Fruit fly (Drosophila melanogaster) whole organism, embryonic: Measurements from ENCODE around the gene vkg.

ENCODE experiments used
- CG10274 ChIP-seq: fragments of 200-800 bp; sonication (Bioruptor generic); optimal IDR thresholded peaks from 3 replicates; lab custom pipeline; 2017; ENCODE audit warnings: missing biosample characterization, mild to moderate bottlenecking, missing genetic modification characterization
- CG10959 ChIP-seq: fragments of 200-800 bp; sonication (Bioruptor generic); IDR thresholded peaks from 2 replicates; pipeline ENCODE4 v1.3.6; 2022; ENCODE audit warnings: missing biosample characterization, missing genetic modification characterization
- CG11093 ChIP-seq: fragments of 200-800 bp; sonication (Bioruptor generic); IDR thresholded peaks from 3 replicates; pipeline ENCODE4 v1.3.6; 2022; ENCODE audit warnings: missing biosample characterization, missing genetic modification characterization
- CG11398 ChIP-seq: fragments of 200-800 bp; sonication (Bioruptor generic); optimal IDR thresholded peaks from 2 replicates; lab custom pipeline; 2016; ENCODE audit warnings: missing biosample characterization, missing genetic modification characterization
- CG12236 ChIP-seq: fragments of 200-800 bp; sonication (Bioruptor generic); optimal IDR thresholded peaks from 2 replicates; lab custom pipeline; 2016; ENCODE audit warnings: missing biosample characterization, missing genetic modification characterization
- CG1233 ChIP-seq: fragments of 200-800 bp; sonication (Bioruptor generic); optimal IDR thresholded peaks from 4 replicates; lab custom pipeline; 2018; ENCODE audit warnings: missing biosample characterization, mild to moderate bottlenecking, missing genetic modification characterization
- CG2678 ChIP-seq: fragments of 200-800 bp; sonication (Bioruptor generic); optimal IDR thresholded peaks from 3 replicates; lab custom pipeline; 2019; ENCODE audit warnings: missing biosample characterization, mild to moderate bottlenecking, missing genetic modification characterization, moderate library complexity
- CG30403 ChIP-seq: fragments of 200-800 bp; sonication (Bioruptor generic); optimal IDR thresholded peaks from 3 replicates; lab custom pipeline; 2016; ENCODE audit warnings: missing biosample characterization, missing genetic modification characterization
- CG31224 ChIP-seq: fragments of 200-800 bp; sonication (Bioruptor generic); IDR thresholded peaks from 2 replicates; pipeline ENCODE4 v1.3.6; 2022; ENCODE audit warnings: missing biosample characterization, missing genetic modification characterization
- CG31365 ChIP-seq: fragments of 200-800 bp; sonication (Bioruptor generic); optimal IDR thresholded peaks from 2 replicates; lab custom pipeline; 2018; ENCODE audit warnings: missing biosample characterization, mild to moderate bottlenecking, missing genetic modification characterization
- CG32772 ChIP-seq: fragments of 200-800 bp; sonication (Bioruptor generic); IDR thresholded peaks from 2 replicates; pipeline ENCODE4 v1.3.6; 2022; ENCODE audit warnings: missing biosample characterization, missing genetic modification characterization
- CG3995 ChIP-seq: fragments of 200-800 bp; sonication (Bioruptor generic); optimal IDR thresholded peaks from 3 replicates; lab custom pipeline; 2016; ENCODE audit warnings: missing biosample characterization, missing genetic modification characterization
- CG4328 ChIP-seq: fragments of 200-800 bp; sonication (Bioruptor generic); optimal IDR thresholded peaks from 3 replicates; lab custom pipeline; 2017; ENCODE audit warnings: missing biosample characterization, missing genetic modification reagents, missing genetic modification characterization
- CG4360 ChIP-seq: fragments of 200-800 bp; sonication (Bioruptor generic); IDR thresholded peaks from 2 replicates; pipeline ENCODE4 v1.3.6; 2022; ENCODE audit warnings: missing biosample characterization, missing genetic modification characterization
- CG4820 ChIP-seq: fragments of 200-800 bp; sonication (Bioruptor generic); optimal IDR thresholded peaks from 3 replicates; lab custom pipeline; 2016; ENCODE audit warnings: missing biosample characterization, missing genetic modification characterization
- CG6654 ChIP-seq: fragments of 200-800 bp; sonication (Bioruptor generic); optimal IDR thresholded peaks from 2 replicates; lab custom pipeline; 2017; ENCODE audit warnings: missing biosample characterization, mild to moderate bottlenecking, missing genetic modification characterization
- CG6813 ChIP-seq: fragments of 200-800 bp; sonication (Bioruptor generic); optimal IDR thresholded peaks from 2 replicates; lab custom pipeline; 2017; ENCODE audit warnings: missing biosample characterization, missing genetic modification characterization, mild to moderate bottlenecking, moderate library complexity, missing genetic modification reagents
- CG8359 ChIP-seq: fragments of 200-800 bp; sonication (Bioruptor generic); optimal IDR thresholded peaks from 2 replicates; lab custom pipeline; 2017; ENCODE audit warnings: missing biosample characterization, mild to moderate bottlenecking, missing genetic modification characterization, borderline replicate concordance
- CG9727 ChIP-seq: fragments of 200-800 bp; sonication (Bioruptor generic); optimal IDR thresholded peaks from 3 replicates; lab custom pipeline; 2017; ENCODE audit warnings: missing biosample characterization, mild to moderate bottlenecking, missing genetic modification characterization
- D ChIP-seq, 2 experiments: fragments of 200-800 bp in 1 of 2; fragments of >200 bp in 1 of 2; sonication (Bioruptor generic) in 1 of 2; optimal IDR thresholded peaks; 2 replicates in 1 of 2; 3 replicates in 1 of 2; lab custom pipeline; 2017; ENCODE audit warnings: mild to moderate bottlenecking in 1 of 2, missing biosample characterization in 1 of 2, missing genetic modification characterization in 1 of 2, missing genetic modification reagents in 1 of 2
- Doc2 ChIP-seq: fragments of 200-800 bp; sonication (Bioruptor generic); IDR thresholded peaks from 2 replicates; pipeline ENCODE4 v1.3.6; 2022; ENCODE audit warnings: missing biosample characterization, missing genetic modification characterization
- H15 ChIP-seq: fragments of 200-800 bp; sonication (Bioruptor generic); IDR thresholded peaks from 3 replicates; pipeline ENCODE4 v1.3.6; 2022; ENCODE audit warnings: missing biosample characterization, missing genetic modification characterization
- Hey ChIP-seq: fragments of 200-800 bp; sonication (Bioruptor generic); optimal IDR thresholded peaks from 3 replicates; lab custom pipeline; 2018; ENCODE audit warnings: missing biosample characterization, mild to moderate bottlenecking, missing genetic modification characterization
- Hsf ChIP-seq: fragments of 200-800 bp; sonication (Bioruptor generic); optimal IDR thresholded peaks from 3 replicates; lab custom pipeline; 2016; ENCODE audit warnings: missing biosample characterization, missing genetic modification characterization
- MBD-R2 ChIP-seq: fragments of 200-800 bp; sonication (Bioruptor generic); IDR thresholded peaks from 2 replicates; pipeline ENCODE4 v1.3.6; 2022; ENCODE audit warnings: missing biosample characterization, missing genetic modification characterization
- Mrtf ChIP-seq: fragments of 200-800 bp; sonication (Bioruptor generic); IDR thresholded peaks from 3 replicates; pipeline ENCODE4 v1.3.6; 2022; ENCODE audit warnings: missing biosample characterization, missing genetic modification characterization
- Nf-YB ChIP-seq: fragments of 200-800 bp; sonication (Bioruptor generic); optimal IDR thresholded peaks from 3 replicates; lab custom pipeline; 2019; ENCODE audit warnings: missing biosample characterization, mild to moderate bottlenecking, missing genetic modification characterization, moderate library complexity
- Six4 ChIP-seq: fragments of 200-800 bp; sonication (Bioruptor generic); optimal IDR thresholded peaks from 2 replicates; lab custom pipeline; 2016; ENCODE audit warnings: missing biosample characterization, missing genetic modification characterization
- Sry-β ChIP-seq: fragments of 200-800 bp; sonication (Bioruptor generic); optimal IDR thresholded peaks from 2 replicates; lab custom pipeline; 2018; ENCODE audit warnings: missing biosample characterization, mild to moderate bottlenecking, missing genetic modification characterization, moderate library complexity
- Usf ChIP-seq: fragments of 200-800 bp; sonication (Bioruptor generic); optimal IDR thresholded peaks from 2 replicates; lab custom pipeline; 2017; ENCODE audit warnings: missing genotype, missing biosample characterization, missing genetic modification characterization
- aop ChIP-seq: fragments of 200-800 bp; sonication (Bioruptor generic); IDR thresholded peaks from 2 replicates; pipeline ENCODE4 v1.3.6; 2022; ENCODE audit warnings: missing biosample characterization, missing genetic modification characterization
- ato ChIP-seq: fragments of 200-800 bp; sonication (Bioruptor generic); IDR thresholded peaks from 2 replicates; pipeline ENCODE4 v1.3.6; 2022; ENCODE audit warnings: missing biosample characterization, missing genetic modification characterization; ENCODE audit not compliant: partially characterized antibody
- chinmo ChIP-seq: fragments of 200-800 bp; sonication (Bioruptor generic); IDR thresholded peaks from 4 replicates; pipeline ENCODE4 v1.3.6; 2022; ENCODE audit warnings: missing biosample characterization, missing genetic modification characterization; ENCODE audit not compliant: partially characterized antibody
- croc ChIP-seq: fragments of 200-800 bp; sonication (Bioruptor generic); conservative IDR thresholded peaks from 3 replicates; pipeline ENCODE4 v1.3.6; 2022; ENCODE audit warnings: missing biosample characterization, missing genetic modification characterization
- dan ChIP-seq: fragments of 200-800 bp; sonication (Bioruptor generic); IDR thresholded peaks from 2 replicates; pipeline ENCODE4 v1.3.6; 2022; ENCODE audit warnings: missing biosample characterization, missing genetic modification characterization
- dpn ChIP-seq, 2 experiments: fragments of 200-800 bp; sonication (Bioruptor generic); optimal IDR thresholded peaks; 3 replicates each; lab custom pipeline; 2016; ENCODE audit warnings: missing biosample characterization in 2 of 2, missing genetic modification characterization in 2 of 2
- fd102C ChIP-seq: fragments of 200-800 bp; sonication (Bioruptor generic); optimal IDR thresholded peaks from 2 replicates; lab custom pipeline; 2018; ENCODE audit warnings: missing biosample characterization, mild to moderate bottlenecking, missing genetic modification characterization, moderate library complexity
- ftz-f1 ChIP-seq: fragments of 200-800 bp; sonication (Bioruptor generic); optimal IDR thresholded peaks from 2 replicates; lab custom pipeline; 2016; ENCODE audit warnings: missing biosample characterization, missing genetic modification characterization
- h ChIP-seq: fragments of >200 bp; optimal IDR thresholded peaks from 2 replicates; lab custom pipeline; 2017
- knrl ChIP-seq: fragments of 200-800 bp; sonication (Bioruptor generic); IDR thresholded peaks from 3 replicates; pipeline ENCODE4 v1.3.6; 2022; ENCODE audit warnings: missing biosample characterization, missing genetic modification characterization; ENCODE audit not compliant: partially characterized antibody
- lbe ChIP-seq: fragments of 200-800 bp; sonication (Bioruptor generic); optimal IDR thresholded peaks from 2 replicates; lab custom pipeline; 2016; ENCODE audit warnings: missing biosample characterization, mild to moderate bottlenecking, missing genetic modification characterization
- org-1 ChIP-seq: fragments of 200-800 bp; sonication (Bioruptor generic); optimal IDR thresholded peaks from 2 replicates; lab custom pipeline; 2017; ENCODE audit warnings: missing biosample characterization, missing genetic modification characterization
- stc ChIP-seq: fragments of 200-800 bp; sonication (Bioruptor generic); IDR thresholded peaks from 2 replicates; pipeline ENCODE4 v1.3.6; 2022; ENCODE audit warnings: missing biosample characterization, missing genetic modification characterization
- stwl ChIP-seq: fragments of 200-800 bp; sonication (Bioruptor generic); optimal IDR thresholded peaks from 3 replicates; lab custom pipeline; 2018; ENCODE audit warnings: missing biosample characterization, mild to moderate bottlenecking, missing genetic modification characterization, moderate library complexity
- tna ChIP-seq: fragments of 200-800 bp; sonication (Bioruptor generic); IDR thresholded peaks from 2 replicates; pipeline ENCODE4 v1.3.6; 2022; ENCODE audit warnings: missing biosample characterization, missing genetic modification characterization; ENCODE audit not compliant: partially characterized antibody
- trem ChIP-seq: fragments of 200-800 bp; optimal IDR thresholded peaks from 3 replicates; lab custom pipeline; 2019; ENCODE audit warnings: missing biosample characterization, mild to moderate bottlenecking, missing genetic modification characterization, moderate library complexity
- unpg ChIP-seq: fragments of 200-800 bp; sonication (Bioruptor generic); optimal IDR thresholded peaks from 3 replicates; lab custom pipeline; 2018; ENCODE audit warnings: missing biosample characterization, mild to moderate bottlenecking, missing genetic modification characterization, moderate library complexity
- usp ChIP-seq: fragments of >200 bp; optimal IDR thresholded peaks from 2 replicates; lab custom pipeline; 2017; ENCODE audit warnings: missing biosample characterization, missing genetic modification characterization
- yki ChIP-seq: fragments of >200 bp; optimal IDR thresholded peaks from 3 replicates; lab custom pipeline; 2018

The vkg gene

dm6 chr2L:4997401-4998259 is 30.4 kb downstream of the vkg start (continued):
- peak; percentile 78 for TF ChIP-seq Sry-β (GFP tag; lab: Kevin White, UChicago)
- peak; percentile 81 for TF ChIP-seq stwl
- TF ChIP-seq dpn (GFP tag; optimal IDR thresholded peaks at IDR 0.05; lab: Kevin White, UChicago), result peak; percentile 99
- TF ChIP-seq knrl (GFP tag; lab: Robert Waterston, UW), result peak; percentile 77
- TF ChIP-seq CG6813 (GFP tag; lab: Kevin White, UChicago), result peak; percentile 99
- peak; percentile 78 for TF ChIP-seq fd102C (GFP tag; lab: Kevin White, UChicago)
- TF ChIP-seq Doc2 (GFP tag; lab: Robert Waterston, UW), result peak; percentile 98
- peak; percentile 99 for TF ChIP-seq stc
- TF ChIP-seq trem (tag; lab: Kevin White, UChicago), result peak; percentile 97
- TF ChIP-seq org-1, result peak; percentile 98
- peak; percentile 99 for TF ChIP-seq croc (GFP tag; lab: Robert Waterston, UW)
- TF ChIP-seq aop (GFP tag; lab: Robert Waterston, UW), result peak; percentile 96
- TF ChIP-seq CG11398 (GFP tag; lab: Kevin White, UChicago), result peak; percentile 99
- TF ChIP-seq CG10959 (GFP tag; lab: Robert Waterston, UW), result peak; percentile 99
- TF ChIP-seq CG31224 (GFP tag; lab: Robert Waterston, UW), result peak; percentile 97
- TF ChIP-seq CG9727, result peak; percentile 98
- TF ChIP-seq CG2678 (tag; lab: Kevin White, UChicago), result peak; percentile 99
- peak; percentile 99 for TF ChIP-seq H15 (GFP tag; lab: Robert Waterston, UW)
- TF ChIP-seq CG32772 (GFP tag; lab: Robert Waterston, UW), result peak; percentile 99
- peak; percentile 99 for TF ChIP-seq MBD-R2 (GFP tag; lab: Robert Waterston, UW)
- peak; percentile 92 for TF ChIP-seq CG4360 (GFP tag; lab: Robert Waterston, UW)
- peak; percentile 99 for TF ChIP-seq Hsf
- peak; percentile 55 for TF ChIP-seq tna
- TF ChIP-seq ftz-f1, result peak; percentile 88
- TF ChIP-seq CG30403 (GFP tag; lab: Kevin White, UChicago), result peak; percentile 99
- TF ChIP-seq Mrtf, result peak; percentile 99
- TF ChIP-seq CG4820, result peak; percentile 98
- TF ChIP-seq yki (lab: Kevin White, UChicago), result peak; percentile 61
- peak; percentile 97 for TF ChIP-seq CG6654 (GFP tag; lab: Kevin White, UChicago)
- TF ChIP-seq unpg (GFP tag; lab: Kevin White, UChicago), result peak; percentile 100
- peak; percentile 99 for TF ChIP-seq CG1233 (GFP tag; lab: Kevin White, UChicago)
- peak; percentile 98 for TF ChIP-seq lbe (GFP tag; lab: Kevin White, UChicago)
- peak; percentile 87 for TF ChIP-seq Hey (tag; lab: Kevin White, UChicago)
- peak; percentile 90 for TF ChIP-seq Nf-YB (GFP tag; lab: Kevin White, UChicago)
- no peak for TF ChIP-seq D (optimal IDR thresholded peaks at IDR 0.05; lab: Kevin White, UChicago)
- peak; percentile 99 for TF ChIP-seq D (GFP tag; optimal IDR thresholded peaks at IDR 0.05; lab: Kevin White, UChicago)
- TF ChIP-seq dan (GFP tag; lab: Robert Waterston, UW), result peak; percentile 97
- peak; percentile 44; the same call in 1 of the 2 replicates for TF ChIP-seq ato (GFP tag; lab: Robert Waterston, UW)
- TF ChIP-seq CG10274 (GFP tag; lab: Kevin White, UChicago), result peak; percentile 94
- TF ChIP-seq chinmo (GFP tag; lab: Robert Waterston, UW), result no peak
- peak; percentile 99 for TF ChIP-seq Six4 (GFP tag; lab: Kevin White, UChicago)
- TF ChIP-seq CG4328 (GFP tag; lab: Kevin White, UChicago), result peak; percentile 98
- peak; percentile 98 for TF ChIP-seq Usf (GFP tag; lab: Kevin White, UChicago)
- TF ChIP-seq h, result no peak
- TF ChIP-seq usp (GFP tag; lab: Kevin White, UChicago), result no peak
- peak; percentile 95 for TF ChIP-seq CG8359 (GFP tag; lab: Kevin White, UChicago)
- TF ChIP-seq CG3995, result peak; percentile 82
- peak; percentile 98 for TF ChIP-seq CG12236 (GFP tag; lab: Kevin White, UChicago)
- peak; percentile 99 for TF ChIP-seq CG11093
- peak; percentile 98 for TF ChIP-seq CG31365 (tag; lab: Kevin White, UChicago)
